Worm (Caenorhabditis elegans) whole organism, L4 larva: ENCODE results near the gene ZK418.2.

Experiments
- ama-1 ChIP-seq: fragments of 150-350 bp; optimal IDR thresholded peaks from 2 replicates; lab custom pipeline; 2014; ENCODE audit warnings: inconsistent platforms, mixed read lengths
- dmd-9 ChIP-seq: fragments of 200-800 bp; sonication (Bioruptor generic); IDR thresholded peaks from 2 replicates; pipeline ENCODE4 v1.3.6; 2022; ENCODE audit warnings: missing genetic modification reagents, missing genetic modification characterization, missing compliant biosample characterization
- dpl-1 ChIP-seq: fragments of 150-350 bp; optimal IDR thresholded peaks from 2 replicates; lab custom pipeline; 2014; ENCODE audit warnings: missing biosample characterization, missing genetic modification reagents, missing genetic modification characterization
- egl-27 ChIP-seq: sonication (generic microtip); optimal IDR thresholded peaks from 3 replicates; lab custom pipeline; 2017; ENCODE audit warnings: missing biosample characterization, missing genetic modification reagents, missing genetic modification characterization
- mxl-3 ChIP-seq: fragments of 200-800 bp; sonication (Bioruptor generic); optimal IDR thresholded peaks from 2 replicates; lab custom pipeline; 2018; ENCODE audit warnings: mild to moderate bottlenecking, missing genetic modification characterization, missing compliant biosample characterization
- php-3 ChIP-seq: fragments of 200-800 bp; sonication (Bioruptor generic); IDR thresholded peaks from 2 replicates; pipeline ENCODE4 v1.3.6; 2022; ENCODE audit warnings: missing genetic modification reagents, missing genetic modification characterization, missing compliant biosample characterization
- zag-1 ChIP-seq: fragments of 150-350 bp; optimal IDR thresholded peaks from 2 replicates; lab custom pipeline; 2014; ENCODE audit warnings: missing biosample characterization, missing genetic modification characterization
- zip-11 ChIP-seq: fragments of 200-800 bp; sonication (Bioruptor generic); IDR thresholded peaks from 2 replicates; pipeline ENCODE4 v1.3.6; 2022; ENCODE audit warnings: missing genetic modification characterization, missing compliant biosample characterization

DNA sequence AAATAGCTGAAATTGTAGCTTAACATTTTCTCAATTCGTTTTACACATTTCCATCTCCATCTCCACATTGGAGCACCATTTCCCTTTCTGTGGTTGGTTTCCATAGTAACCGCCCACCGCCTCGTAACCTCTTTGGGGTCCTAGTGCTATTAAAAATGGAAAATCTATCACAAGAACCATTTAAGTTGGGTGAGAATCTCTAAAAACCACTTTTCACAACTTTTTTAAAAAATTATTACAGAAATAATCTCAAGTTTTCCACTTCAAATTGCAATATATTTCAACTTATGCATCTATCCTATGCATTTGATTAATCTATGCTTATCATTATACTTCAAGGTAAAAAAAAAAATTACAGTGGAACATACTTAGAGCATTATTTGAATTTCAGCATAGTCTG, 21.2 kb upstream of the ZK418.2 start, which contains the start of gene tmem-17:
- TF ChIP-seq php-3 (GFP tag; lab: Robert Waterston, UW) (no peak), zag-1 (tag; lab: Kevin White, UChicago) (no peak), ama-1 (lab: Kevin White, UChicago) (no peak), mxl-3 (GFP tag; lab: Kevin White, UChicago) (no peak), dmd-9 (GFP tag; lab: Robert Waterston, UW) (no peak), dpl-1 (no peak), zip-11 (GFP tag; lab: Robert Waterston, UW) (no peak), egl-27 (tag; lab: Kevin White, UChicago) (no peak)
